Worm (Caenorhabditis elegans): ENCODE measurements around the gene ZK688.12.
"Not testable (repeated sequence)": the region's sequence is repeated elsewhere in the genome, so short reads cannot be mapped to it uniquely, and the experiment has no call there.

The ZK688.12 gene

DNA sequence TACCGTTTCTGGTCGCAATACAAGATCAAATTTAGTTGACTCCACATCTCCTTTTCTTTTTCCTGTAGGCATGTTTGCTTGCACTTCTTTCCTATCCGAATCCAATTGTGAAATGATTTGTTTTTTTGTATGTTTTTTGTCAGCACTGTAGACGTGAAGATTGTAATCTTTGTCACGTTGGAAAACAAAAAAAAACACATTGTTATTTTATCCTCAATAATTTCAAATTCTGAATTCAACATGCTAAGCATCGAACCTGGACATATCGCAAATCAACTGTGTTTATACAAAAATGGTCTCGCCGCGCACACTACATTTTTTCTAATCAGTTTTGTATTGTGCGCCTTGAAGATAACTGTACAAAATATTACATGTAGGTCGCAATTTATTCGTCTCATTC lies at the start of gene ZK688.12:
Gene ZK688.12 (minus strand): TSS at position 101 of the 400 bp plus-strand sequence.
- no peak for TF ChIP-seq elt-1 (tag; optimal IDR thresholded peaks at IDR 0.05)
- no peak for TF ChIP-seq zag-1 (tag; optimal IDR thresholded peaks at IDR 0.05)
- no peak for TF ChIP-seq lin-15B (tag; optimal IDR thresholded peaks at IDR 0.05)
- TF ChIP-seq lsy-12 (tag; optimal IDR thresholded peaks at IDR 0.05), result no peak
- no peak for TF ChIP-seq ZK546.5 (tag; optimal IDR thresholded peaks at IDR 0.05)
- TF ChIP-seq nhr-237 (tag; optimal IDR thresholded peaks at IDR 0.05), result no peak
- no peak for TF ChIP-seq nhr-25 (tag; optimal IDR thresholded peaks at IDR 0.05)
- TF ChIP-seq fkh-10 (GFP tag; optimal IDR thresholded peaks at IDR 0.05), result no peak
- no peak for TF ChIP-seq tbx-2 (tag; optimal IDR thresholded peaks at IDR 0.05)
- no peak for TF ChIP-seq ztf-11 (tag; optimal IDR thresholded peaks at IDR 0.05)
- no peak for TF ChIP-seq unc-62 (GFP tag; optimal IDR thresholded peaks at IDR 0.05)
- no peak for TF ChIP-seq egl-27 (tag; optimal IDR thresholded peaks at IDR 0.05)
- TF ChIP-seq pha-4 (tag; optimal IDR thresholded peaks at IDR 0.05), result no peak
- no peak for TF ChIP-seq nhr-23 (tag; optimal IDR thresholded peaks at IDR 0.05)
- TF ChIP-seq nhr-67 (tag; optimal IDR thresholded peaks at IDR 0.05), result no peak

DNA sequence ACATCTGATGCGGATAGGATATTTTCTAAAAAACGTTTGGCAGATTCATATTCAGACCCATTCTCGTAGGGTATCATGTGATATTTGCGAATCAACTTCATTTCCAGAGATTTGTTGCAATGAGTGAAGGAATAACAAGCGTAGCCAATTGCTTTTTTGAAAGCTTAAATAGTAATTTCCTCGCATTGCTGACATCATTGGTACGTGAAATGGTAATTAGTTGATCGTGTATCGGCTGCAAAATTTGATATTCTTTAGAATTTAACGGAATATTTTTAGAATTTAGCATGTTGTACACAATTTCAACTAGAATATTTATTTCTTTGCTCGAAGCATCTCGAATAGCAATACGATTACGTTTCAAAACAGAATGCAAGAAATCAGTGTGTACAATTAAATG lies 49.3 kb upstream of the ZK688.12 start, which contains the start of gene F54H12.4:
Gene F54H12.4 (minus strand): TSS at position 101 of the 400 bp plus-strand sequence.
- TF ChIP-seq nhr-12, elt-3, daf-12 (tag; optimal IDR thresholded peaks at IDR 0.05): not testable (repeated sequence)

DNA sequence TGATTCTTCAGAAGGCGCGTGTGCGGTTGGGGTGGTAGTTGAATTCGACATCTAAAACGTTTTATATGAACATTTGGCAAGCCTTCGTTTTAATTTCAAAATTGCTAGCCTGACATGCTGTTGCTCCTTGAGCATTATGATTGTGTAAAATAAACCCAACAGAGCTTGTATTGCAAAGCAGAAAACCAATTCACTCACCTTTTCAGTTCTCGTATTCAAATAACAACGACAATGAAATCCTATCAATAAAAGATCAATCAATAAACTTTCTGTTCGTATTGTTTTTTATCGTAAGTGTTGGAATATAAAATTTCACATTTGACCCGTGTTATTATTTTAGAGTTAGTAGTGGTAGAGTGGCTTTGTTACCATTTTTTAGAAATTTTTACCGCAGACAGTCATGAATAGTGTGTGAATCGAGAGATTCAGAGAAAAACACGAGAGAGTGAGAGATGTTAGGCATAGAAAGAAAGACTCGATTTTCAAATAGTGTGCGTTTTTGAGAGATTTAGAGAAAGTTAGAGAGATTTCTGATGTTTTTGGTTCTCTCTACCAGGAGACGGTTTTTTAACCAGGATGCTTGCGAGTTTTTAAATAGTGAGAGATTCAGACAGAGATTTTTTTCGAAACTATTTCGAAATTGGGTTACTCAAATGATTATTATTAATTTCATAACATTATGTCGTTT lies 45.7 kb upstream of the ZK688.12 start, which contains the start of gene F54H12.10:
Gene F54H12.10 (minus strand): TSS at position 51 of the 688 bp plus-strand sequence.
- not testable (repeated sequence) for TF ChIP-seq snpc-4, ceh-9, nhr-23 (tag; optimal IDR thresholded peaks at IDR 0.05)

DNA sequence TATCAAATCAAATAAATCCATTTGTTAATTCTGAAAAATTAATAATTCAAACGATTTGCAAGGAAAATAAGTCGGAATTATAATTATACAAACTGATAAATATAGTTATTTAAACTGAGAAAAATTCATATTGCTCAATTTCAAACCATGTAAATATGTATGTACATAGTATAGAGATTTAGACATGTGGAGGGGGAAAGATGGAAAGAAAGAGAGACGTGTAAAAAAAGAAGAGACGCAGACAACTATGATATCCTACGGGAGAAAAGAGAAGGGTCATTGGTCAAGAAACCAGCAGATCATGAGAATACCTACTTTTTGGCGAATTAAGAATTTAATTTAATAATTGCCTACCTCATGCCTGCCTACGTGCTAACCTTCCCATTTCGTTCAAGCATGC lies 44.7 kb upstream of the ZK688.12 start, which contains the start of gene C29E4.11:
Gene C29E4.11 (minus strand): TSS at position 30 of the 400 bp plus-strand sequence.
- TF ChIP-seq nhr-23 (tag; optimal IDR thresholded peaks at IDR 0.05), result peak; percentile 30
- peak; percentile 66 for TF ChIP-seq pha-4 (tag; optimal IDR thresholded peaks at IDR 0.05)
- peak; percentile 32 for TF ChIP-seq nfya-1 (tag; optimal IDR thresholded peaks at IDR 0.05; ENCODE audit: insufficient read depth)
- TF ChIP-seq elt-1 (tag; optimal IDR thresholded peaks at IDR 0.05), result no peak
- no peak for TF ChIP-seq sea-2 (GFP tag; optimal IDR thresholded peaks at IDR 0.05)
- TF ChIP-seq mdl-1 (tag; optimal IDR thresholded peaks at IDR 0.05), result no peak

DNA sequence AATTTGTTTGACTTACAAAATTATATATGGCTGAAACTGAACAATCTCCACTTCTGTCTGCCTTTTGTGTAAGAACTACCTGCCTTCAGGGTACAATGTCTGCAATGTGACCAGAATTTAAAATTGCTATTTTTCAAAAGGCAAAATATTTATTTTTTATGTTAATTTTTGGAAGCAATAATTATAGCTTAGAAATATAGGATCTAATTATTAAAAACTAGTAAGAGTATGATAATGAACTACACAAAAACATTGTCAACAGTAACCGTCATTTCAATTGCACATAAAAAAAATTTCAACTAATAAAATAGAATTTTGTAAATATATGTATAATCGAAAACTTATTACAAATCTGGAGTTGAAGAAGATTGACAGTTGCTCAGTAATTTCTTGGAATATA lies 43.6 kb upstream of the ZK688.12 start, which contains the start of gene C29E4.9:
Gene C29E4.9 (minus strand): TSS at position 101 of the 400 bp plus-strand sequence.
- no peak for TF ChIP-seq ztf-11 (tag; optimal IDR thresholded peaks at IDR 0.05)
- no peak for TF ChIP-seq pha-4 (tag; optimal IDR thresholded peaks at IDR 0.05)
- no peak for TF ChIP-seq R02D3.7 (tag; optimal IDR thresholded peaks at IDR 0.05)
- no peak for TF ChIP-seq nhr-23 (tag; optimal IDR thresholded peaks at IDR 0.05)
- no peak for TF ChIP-seq nhr-76 (tag; optimal IDR thresholded peaks at IDR 0.05)
- no peak for TF ChIP-seq nhr-77 (tag; optimal IDR thresholded peaks at IDR 0.05)
- no peak for TF ChIP-seq daf-12 (tag; optimal IDR thresholded peaks at IDR 0.05)
- TF ChIP-seq egl-5 (tag; optimal IDR thresholded peaks at IDR 0.05), result no peak
- TF ChIP-seq mml-1 (tag; optimal IDR thresholded peaks at IDR 0.05), result no peak
- TF ChIP-seq mdl-1 (tag; optimal IDR thresholded peaks at IDR 0.05), result no peak
- TF ChIP-seq lsy-12 (tag; optimal IDR thresholded peaks at IDR 0.05), result no peak
- TF ChIP-seq eor-1 (tag; optimal IDR thresholded peaks at IDR 0.05), result no peak
- no peak for TF ChIP-seq elt-2 (tag; optimal IDR thresholded peaks at IDR 0.05)
- TF ChIP-seq nfya-1 (tag; optimal IDR thresholded peaks at IDR 0.05; ENCODE audit: insufficient read depth), result no peak

DNA sequence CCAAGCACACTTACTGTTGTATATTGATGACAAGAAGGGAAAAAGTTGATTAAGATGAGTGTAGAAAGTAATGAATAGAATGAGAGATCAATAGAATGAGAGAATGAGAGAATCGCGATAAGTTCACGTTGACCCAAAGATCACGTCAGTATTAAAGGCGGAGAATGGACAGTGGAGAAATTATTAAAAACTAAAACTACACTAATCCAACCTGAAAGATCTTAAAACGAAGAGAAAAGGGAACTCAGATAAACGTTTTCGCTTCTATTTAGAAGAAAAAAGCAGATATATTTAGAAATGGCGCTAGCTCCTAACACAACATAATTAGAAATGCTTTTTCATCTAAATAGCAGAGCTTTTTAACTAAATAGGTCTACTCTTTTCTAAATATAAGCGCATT lies 39.8 kb upstream of the ZK688.12 start, which contains the start of gene let-754:
Gene let-754 (minus strand): TSS at position 101 of the 400 bp plus-strand sequence.
- TF ChIP-seq lsy-12 (tag; optimal IDR thresholded peaks at IDR 0.05) (no peak), mml-1 (tag; optimal IDR thresholded peaks at IDR 0.05) (no peak), ceh-9 (tag; optimal IDR thresholded peaks at IDR 0.05) (no peak), nhr-43 (tag; optimal IDR thresholded peaks at IDR 0.05; ENCODE audit: poor library complexity, severe bottlenecking) (no peak), hmg-11 (tag; optimal IDR thresholded peaks at IDR 0.05) (no peak), ceh-16 (tag; optimal IDR thresholded peaks at IDR 0.05) (no peak), nhr-23 (tag; optimal IDR thresholded peaks at IDR 0.05) (no peak), nhr-67 (tag; optimal IDR thresholded peaks at IDR 0.05) (no peak), ceh-82 (tag; optimal IDR thresholded peaks at IDR 0.05) (no peak), fkh-2 (tag; optimal IDR thresholded peaks at IDR 0.05) (no peak), elt-3 (tag; optimal IDR thresholded peaks at IDR 0.05) (no peak), nfya-1 (tag; optimal IDR thresholded peaks at IDR 0.05; ENCODE audit: insufficient read depth) (no peak)

Measured in whole organism, L3 larva.